Worm (Caenorhabditis elegans) whole organism, mixed stage, embryonic: ENCODE results near the gene nhr-88.

Experiments used
- blmp-1 ChIP-seq: fragments of 150-350 bp; optimal IDR thresholded peaks from 2 replicates; lab custom pipeline; 2014; ENCODE audit warnings: missing biosample characterization, missing genetic modification characterization
- ceh-43 ChIP-seq: fragments of 200-800 bp; sonication (Bioruptor generic); optimal IDR thresholded peaks from 2 replicates; lab custom pipeline; 2018; ENCODE audit warnings: mild to moderate bottlenecking, missing genetic modification characterization, moderate library complexity, missing compliant biosample characterization
- ces-1 ChIP-seq: fragments of 150-350 bp; optimal IDR thresholded peaks from 2 replicates; lab custom pipeline; 2014; ENCODE audit warnings: missing biosample characterization, missing genetic modification reagents, missing genetic modification characterization
- cnd-1 ChIP-seq: fragments of 200-800 bp; sonication (Bioruptor generic); optimal IDR thresholded peaks from 2 replicates; lab custom pipeline; 2018; ENCODE audit warnings: mild to moderate bottlenecking, missing genetic modification characterization, missing compliant biosample characterization
- drap-1 ChIP-seq: fragments of 200-800 bp; sonication (Bioruptor generic); optimal IDR thresholded peaks from 3 replicates; lab custom pipeline; 2018; ENCODE audit warnings: mild to moderate bottlenecking, missing genetic modification characterization, missing compliant biosample characterization
- elt-1 ChIP-seq: sonication (generic microtip); optimal IDR thresholded peaks from 2 replicates; lab custom pipeline; 2017; ENCODE audit warnings: missing genetic modification characterization, mild to moderate bottlenecking, missing compliant biosample characterization, antibody characterized with exemption, moderate library complexity, borderline replicate concordance; ENCODE audit not compliant: insufficient read depth
- lin-13 ChIP-seq: fragments of 150-350 bp; optimal IDR thresholded peaks from 2 replicates; lab custom pipeline; 2014; ENCODE audit warnings: missing biosample characterization, missing genetic modification characterization
- lsy-2 ChIP-seq: fragments of 150-350 bp; optimal IDR thresholded peaks from 2 replicates; lab custom pipeline; 2014; ENCODE audit warnings: missing biosample characterization, missing genetic modification characterization
- mab-5 ChIP-seq: fragments of 150-350 bp; optimal IDR thresholded peaks from 2 replicates; lab custom pipeline; 2014; ENCODE audit warnings: missing biosample characterization, missing genetic modification characterization
- nhr-12 ChIP-seq: fragments of 150-350 bp; optimal IDR thresholded peaks from 2 replicates; lab custom pipeline; 2014; ENCODE audit warnings: missing biosample characterization, missing genetic modification characterization
- nhr-28 ChIP-seq: fragments of 150-350 bp; optimal IDR thresholded peaks from 2 replicates; lab custom pipeline; 2014; ENCODE audit warnings: missing biosample characterization, missing genetic modification characterization
- pha-4 ChIP-seq: fragments of 150-350 bp; optimal IDR thresholded peaks from 2 replicates; lab custom pipeline; 2018; ENCODE audit warnings: missing biosample characterization, missing genetic modification reagents, missing genetic modification characterization
- snpc-4 ChIP-seq: fragments of 150-350 bp; optimal IDR thresholded peaks from 2 replicates; lab custom pipeline; 2014; ENCODE audit warnings: missing biosample characterization, missing genetic modification characterization
- unc-62 ChIP-seq: fragments of 150-350 bp; optimal IDR thresholded peaks from 2 replicates; lab custom pipeline; 2014; ENCODE audit warnings: missing biosample characterization, missing genetic modification reagents, missing genetic modification characterization

ce11 chrII:2952629-2953028 lies 23.8 kb upstream of the nhr-88 start, which contains the start of gene irld-51:
- TF ChIP-seq nhr-28 (tag; lab: Kevin White, UChicago) (no peak), mab-5 (tag; lab: Kevin White, UChicago) (no peak), lin-13 (tag; lab: Kevin White, UChicago) (no peak), drap-1 (no peak), unc-62 (no peak), snpc-4 (tag; lab: Kevin White, UChicago) (no peak), lsy-2 (no peak), elt-1 (tag; lab: Kevin White, UChicago) (no peak), blmp-1 (no peak), cnd-1 (tag; lab: Kevin White, UChicago) (no peak), nhr-12 (tag; lab: Kevin White, UChicago) (no peak), pha-4 (tag; lab: Kevin White, UChicago) (no peak), ceh-43 (GFP tag; lab: Kevin White, UChicago) (no peak), ces-1 (no peak)
